Fruit fly (Drosophila melanogaster) whole organism, embryonic: ENCODE results near the gene CG4702.
A peak's percentile ranks its signal among the peaks of the same experiment; 100 is the strongest.

Experiments used
- Abd-B ChIP-seq: fragments of 200-800 bp; sonication (Bioruptor generic); optimal IDR thresholded peaks from 2 replicates; lab custom pipeline; 2018; ENCODE audit warnings: missing biosample characterization, mild to moderate bottlenecking, missing genetic modification characterization, moderate library complexity
- Adf1 ChIP-seq: fragments of 200-800 bp; sonication (Bioruptor generic); IDR thresholded peaks from 2 replicates; pipeline ENCODE4 v1.3.6; 2022; ENCODE audit warnings: missing biosample characterization, missing genetic modification characterization
- Atf6 ChIP-seq: fragments of 200-800 bp; sonication (Bioruptor generic); IDR thresholded peaks from 2 replicates; pipeline ENCODE4 v1.3.6; 2022; ENCODE audit warnings: missing biosample characterization, missing genetic modification characterization
- Blimp-1 ChIP-seq: fragments of 200-800 bp; sonication (Bioruptor generic); optimal IDR thresholded peaks from 3 replicates; lab custom pipeline; 2018; ENCODE audit warnings: missing biosample characterization, missing genetic modification characterization, mild to moderate bottlenecking, moderate library complexity, missing genetic modification reagents
- CG10321 ChIP-seq: fragments of 200-800 bp; sonication (Bioruptor generic); IDR thresholded peaks from 2 replicates; pipeline ENCODE4 v1.3.6; 2022; ENCODE audit warnings: missing biosample characterization, missing genetic modification characterization
- CG11093 ChIP-seq: fragments of 200-800 bp; sonication (Bioruptor generic); IDR thresholded peaks from 3 replicates; pipeline ENCODE4 v1.3.6; 2022; ENCODE audit warnings: missing biosample characterization, missing genetic modification characterization
- CG11504 ChIP-seq: fragments of 200-800 bp; sonication (Bioruptor generic); optimal IDR thresholded peaks from 3 replicates; lab custom pipeline; 2019; ENCODE audit warnings: missing biosample characterization, mild to moderate bottlenecking, missing genetic modification characterization, moderate library complexity
- CG15601 ChIP-seq: fragments of 200-800 bp; sonication (Bioruptor generic); optimal IDR thresholded peaks from 3 replicates; lab custom pipeline; 2019; ENCODE audit warnings: missing biosample characterization, mild to moderate bottlenecking, missing genetic modification characterization, moderate library complexity
- CG16779 ChIP-seq: fragments of 200-800 bp; sonication (Bioruptor generic); IDR thresholded peaks from 2 replicates; pipeline ENCODE4 v1.3.6; 2022; ENCODE audit warnings: missing biosample characterization, missing genetic modification characterization
- CG30020 ChIP-seq: fragments of 200-800 bp; optimal IDR thresholded peaks from 2 replicates; lab custom pipeline; 2019; ENCODE audit warnings: missing biosample characterization, mild to moderate bottlenecking, missing genetic modification characterization, moderate library complexity
- CG3995 ChIP-seq: fragments of 200-800 bp; sonication (Bioruptor generic); optimal IDR thresholded peaks from 3 replicates; lab custom pipeline; 2016; ENCODE audit warnings: missing biosample characterization, missing genetic modification characterization
- CG5180 ChIP-seq: fragments of 200-800 bp; sonication (Bioruptor generic); optimal IDR thresholded peaks from 3 replicates; lab custom pipeline; 2017; ENCODE audit warnings: missing biosample characterization, missing genetic modification characterization, mild to moderate bottlenecking, moderate library complexity, missing genetic modification reagents
- CG6765 ChIP-seq: fragments of 200-800 bp; sonication (Bioruptor generic); optimal IDR thresholded peaks from 3 replicates; lab custom pipeline; 2017; ENCODE audit warnings: missing biosample characterization, mild to moderate bottlenecking, missing genetic modification characterization
- CG7963 ChIP-seq: fragments of 200-800 bp; sonication (Bioruptor generic); IDR thresholded peaks from 3 replicates; pipeline ENCODE4 v1.3.6; 2022; ENCODE audit warnings: missing biosample characterization, missing genetic modification characterization; ENCODE audit not compliant: partially characterized antibody
- CG9215 ChIP-seq: fragments of 200-800 bp; sonication (Bioruptor generic); IDR thresholded peaks from 2 replicates; pipeline ENCODE4 v1.3.6; 2022; ENCODE audit warnings: missing biosample characterization, missing genetic modification characterization
- CG9932 ChIP-seq: fragments of 200-800 bp; sonication (Bioruptor generic); IDR thresholded peaks from 2 replicates; pipeline ENCODE4 v1.3.6; 2022; ENCODE audit warnings: missing biosample characterization, missing genetic modification characterization
- D19A ChIP-seq: fragments of 200-800 bp; optimal IDR thresholded peaks from 3 replicates; lab custom pipeline; 2019; ENCODE audit warnings: missing biosample characterization, mild to moderate bottlenecking, missing genetic modification characterization, moderate library complexity
- Dll ChIP-seq: fragments of 200-800 bp; sonication (Bioruptor generic); IDR thresholded peaks from 4 replicates; pipeline ENCODE4 v1.3.6; 2022; ENCODE audit warnings: missing biosample characterization, missing genetic modification characterization; ENCODE audit not compliant: partially characterized antibody
- E2f2 ChIP-seq: fragments of 200-800 bp; sonication (Bioruptor generic); IDR thresholded peaks from 2 replicates; pipeline ENCODE4 v1.3.6; 2022; ENCODE audit warnings: missing biosample characterization, missing genetic modification characterization
- Fer3 ChIP-seq: fragments of 200-800 bp; sonication (Bioruptor generic); optimal IDR thresholded peaks from 2 replicates; lab custom pipeline; 2018; ENCODE audit warnings: missing biosample characterization, mild to moderate bottlenecking, missing genetic modification characterization, moderate library complexity
- H15 ChIP-seq: fragments of 200-800 bp; sonication (Bioruptor generic); IDR thresholded peaks from 3 replicates; pipeline ENCODE4 v1.3.6; 2022; ENCODE audit warnings: missing biosample characterization, missing genetic modification characterization
- HLH3B ChIP-seq: fragments of 200-800 bp; sonication (Bioruptor generic); IDR thresholded peaks from 2 replicates; pipeline ENCODE4 v1.3.6; 2022; ENCODE audit warnings: missing biosample characterization, missing genetic modification characterization
- HLH54F ChIP-seq: fragments of 200-800 bp; sonication (Bioruptor generic); optimal IDR thresholded peaks from 3 replicates; lab custom pipeline; 2016; ENCODE audit warnings: missing biosample characterization, missing genetic modification characterization
- HLHmδ ChIP-seq: fragments of 200-800 bp; sonication (Bioruptor generic); optimal IDR thresholded peaks from 2 replicates; lab custom pipeline; 2018; ENCODE audit warnings: missing biosample characterization, mild to moderate bottlenecking, missing genetic modification characterization, moderate library complexity
- Hr78 ChIP-seq, 2 experiments: fragments of 200-800 bp in 1 of 2; fragments of >200 bp in 1 of 2; sonication (Bioruptor generic) in 1 of 2; optimal IDR thresholded peaks; 2 replicates each; lab custom pipeline; 2017 to 2019; ENCODE audit warnings: missing biosample characterization in 2 of 2, missing genetic modification characterization in 2 of 2, mild to moderate bottlenecking in 1 of 2, moderate library complexity in 1 of 2
- Jarid2 ChIP-seq: fragments of 200-800 bp; sonication (Bioruptor generic); optimal IDR thresholded peaks from 3 replicates; lab custom pipeline; 2017; ENCODE audit warnings: mild to moderate bottlenecking, missing biosample characterization, missing genetic modification reagents, missing genetic modification characterization
- Max ChIP-seq: fragments of 200-800 bp; sonication (Bioruptor generic); optimal IDR thresholded peaks from 2 replicates; lab custom pipeline; 2016; ENCODE audit warnings: missing biosample characterization, mild to moderate bottlenecking, missing genetic modification characterization
- Med ChIP-seq: fragments of 200-800 bp; sonication (Bioruptor generic); peaks from one replicate; lab custom pipeline; 2016; ENCODE audit warnings: missing biosample characterization, missing genetic modification characterization, mild to moderate bottlenecking, inconsistent platforms, moderate library complexity
- Pdp1 ChIP-seq, 2 experiments: fragments of 200-800 bp; sonication (Bioruptor generic); optimal IDR thresholded peaks; 3 replicates each; lab custom pipeline; 2016; ENCODE audit warnings: missing biosample characterization in 2 of 2, missing genetic modification characterization in 2 of 2, mild to moderate bottlenecking in 1 of 2, moderate library complexity in 1 of 2
- Taf1 ChIP-seq: fragments of 200-800 bp; sonication (Bioruptor generic); IDR thresholded peaks from 2 replicates; pipeline ENCODE4 v1.3.6; 2022; ENCODE audit warnings: missing biosample characterization, missing genetic modification characterization
- Xbp1 ChIP-seq: fragments of 200-800 bp; sonication (Bioruptor generic); optimal IDR thresholded peaks from 3 replicates; lab custom pipeline; 2016; ENCODE audit warnings: missing biosample characterization, mild to moderate bottlenecking, missing genetic modification characterization
- Xrp1 ChIP-seq: fragments of 200-800 bp; sonication (Bioruptor generic); IDR thresholded peaks from 2 replicates; pipeline ENCODE4 v1.3.6; 2022; ENCODE audit warnings: missing biosample characterization, missing genetic modification characterization
- bcd ChIP-seq: fragments of 200-800 bp; sonication (Bioruptor generic); optimal IDR thresholded peaks from 2 replicates; lab custom pipeline; 2017; ENCODE audit warnings: missing biosample characterization, mild to moderate bottlenecking, missing genetic modification characterization
- cas ChIP-seq: fragments of 200-800 bp; sonication (Bioruptor generic); IDR thresholded peaks from 2 replicates; pipeline ENCODE4 v1.3.6; 2022; ENCODE audit warnings: missing biosample characterization, missing genetic modification characterization
- chm ChIP-seq: fragments of 200-800 bp; sonication (Bioruptor generic); IDR thresholded peaks from 2 replicates; pipeline ENCODE4 v1.3.6; 2022; ENCODE audit warnings: missing biosample characterization, missing genetic modification characterization
- croc ChIP-seq: fragments of 200-800 bp; sonication (Bioruptor generic); conservative IDR thresholded peaks from 3 replicates; pipeline ENCODE4 v1.3.6; 2022; ENCODE audit warnings: missing biosample characterization, missing genetic modification characterization
- dmrt99B ChIP-seq: fragments of 200-800 bp; sonication (Bioruptor generic); optimal IDR thresholded peaks from 2 replicates; lab custom pipeline; 2018; ENCODE audit warnings: missing biosample characterization, mild to moderate bottlenecking, missing genetic modification characterization, moderate library complexity
- dpn ChIP-seq, 2 experiments: fragments of 200-800 bp; sonication (Bioruptor generic); optimal IDR thresholded peaks; 3 replicates each; lab custom pipeline; 2016; ENCODE audit warnings: missing biosample characterization in 2 of 2, missing genetic modification characterization in 2 of 2
- esg ChIP-seq: fragments of 200-800 bp; sonication (Bioruptor generic); conservative IDR thresholded peaks from 2 replicates; pipeline ENCODE4 v1.3.6; 2022; ENCODE audit warnings: missing biosample characterization, missing genetic modification characterization
- gem ChIP-seq: fragments of 200-800 bp; sonication (Bioruptor generic); optimal IDR thresholded peaks from 2 replicates; lab custom pipeline; 2019; ENCODE audit warnings: missing biosample characterization, mild to moderate bottlenecking, missing genetic modification characterization, moderate library complexity
- grau ChIP-seq: fragments of 200-800 bp; optimal IDR thresholded peaks from 3 replicates; lab custom pipeline; 2019; ENCODE audit warnings: missing biosample characterization, mild to moderate bottlenecking, missing genetic modification characterization, moderate library complexity
- gt ChIP-seq: fragments of 200-800 bp; sonication (Bioruptor generic); IDR thresholded peaks from 2 replicates; pipeline ENCODE4 v1.3.6; 2022; ENCODE audit warnings: missing biosample characterization, missing genetic modification characterization
- h ChIP-seq: fragments of >200 bp; optimal IDR thresholded peaks from 2 replicates; lab custom pipeline; 2017
- sc ChIP-seq, 3 experiments: fragments of >200 bp in 2 of 3; fragments of 200-800 bp in 1 of 3; sonication (Bioruptor generic) in 1 of 3; optimal IDR thresholded peaks; 2 replicates in 2 of 3; 3 replicates in 1 of 3; lab custom pipeline; 2017; ENCODE audit warnings: mild to moderate bottlenecking in 1 of 3, missing biosample characterization in 1 of 3, missing genetic modification characterization in 1 of 3, missing genetic modification reagents in 1 of 3
- sima ChIP-seq: fragments of 200-800 bp; sonication (Bioruptor generic); optimal IDR thresholded peaks from 2 replicates; lab custom pipeline; 2016; ENCODE audit warnings: missing biosample characterization, missing genetic modification characterization
- so ChIP-seq: fragments of 200-800 bp; sonication (Bioruptor generic); IDR thresholded peaks from 3 replicates; pipeline ENCODE4 v1.3.6; 2022; ENCODE audit warnings: missing biosample characterization, missing genetic modification characterization
- trem ChIP-seq: fragments of 200-800 bp; optimal IDR thresholded peaks from 3 replicates; lab custom pipeline; 2019; ENCODE audit warnings: missing biosample characterization, mild to moderate bottlenecking, missing genetic modification characterization, moderate library complexity
- usp ChIP-seq: fragments of >200 bp; optimal IDR thresholded peaks from 2 replicates; lab custom pipeline; 2017; ENCODE audit warnings: missing biosample characterization, missing genetic modification characterization
- wdn ChIP-seq: fragments of 200-800 bp; sonication (Bioruptor generic); IDR thresholded peaks from 2 replicates; pipeline ENCODE4 v1.3.6; 2022; ENCODE audit warnings: missing biosample characterization, missing genetic modification characterization
- z ChIP-seq: fragments of 200-800 bp; sonication (Bioruptor generic); IDR thresholded peaks from 3 replicates; pipeline ENCODE4 v1.3.6; 2022; ENCODE audit warnings: missing biosample characterization, missing genetic modification characterization

The CG4702 gene

DNA sequence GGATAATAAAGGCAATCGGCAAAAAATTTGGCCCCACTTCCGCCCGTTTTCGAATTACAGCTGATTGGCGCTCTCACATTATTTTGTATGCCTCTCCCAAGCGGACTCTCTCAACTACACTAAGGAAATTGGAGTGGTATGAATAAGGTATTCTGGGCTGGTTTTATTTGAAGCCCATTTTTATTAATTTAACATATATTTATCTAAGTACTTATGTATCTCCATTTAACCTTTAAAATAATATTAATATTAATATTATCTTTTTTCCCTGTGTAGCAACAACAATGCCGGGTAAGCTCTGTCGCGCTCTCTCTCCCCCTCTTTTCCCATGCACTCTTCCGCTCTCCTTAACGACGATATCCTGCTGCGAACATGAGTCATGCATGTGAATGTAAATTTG is 49.0 kb downstream of the CG4702 start (continued):
- TF ChIP-seq grau (tag; lab: Kevin White, UChicago) (peak; percentile 79), Adf1 (GFP tag; lab: Robert Waterston, UW) (peak; percentile 52), dmrt99B (tag; lab: Kevin White, UChicago) (peak; percentile 87), Taf1 (GFP tag; lab: Robert Waterston, UW) (peak; percentile 65), dpn (GFP tag; optimal IDR thresholded peaks at IDR 0.05; lab: Kevin White, UChicago) (peak in 1 of 2 experiments; percentile 71), Atf6 (GFP tag; lab: Robert Waterston, UW) (peak; percentile 82), CG30020 (tag; lab: Kevin White, UChicago) (no peak), z (0 out of 3 replicates have a peak, but pooled peaks have one; percentile 19), bcd (peak; percentile 63), Xbp1 (GFP tag; lab: Kevin White, UChicago) (peak; percentile 67), trem (tag; lab: Kevin White, UChicago) (no peak), h (lab: Kevin White, UChicago) (no peak), Fer3 (peak; percentile 77), wdn (GFP tag; lab: Robert Waterston, UW) (peak; percentile 68), CG9932 (GFP tag; lab: Robert Waterston, UW) (peak; percentile 79), gt (GFP tag; lab: Robert Waterston, UW) (peak; percentile 45; the same call in 1 of the 2 replicates), H15 (peak; percentile 71; the same call in 2 of the 3 replicates), cas (GFP tag; lab: Robert Waterston, UW) (0 out of 2 replicates have a peak, but pooled peaks have one; percentile 33), Jarid2 (GFP tag; lab: Kevin White, UChicago) (peak; percentile 31), gem (tag; lab: Kevin White, UChicago) (peak; percentile 86), so (GFP tag; lab: Robert Waterston, UW) (peak; percentile 77), CG16779 (GFP tag; lab: Robert Waterston, UW) (no peak), Max (peak; percentile 15), sc (optimal IDR thresholded peaks at IDR 0.05; lab: Kevin White, UChicago) (no peak), sc (GFP tag; optimal IDR thresholded peaks at IDR 0.05; lab: Kevin White, UChicago) (peak; percentile 9), CG6765 (GFP tag; lab: Kevin White, UChicago) (peak; percentile 66), Dll (GFP tag; lab: Robert Waterston, UW) (no peak), Blimp-1 (GFP tag; lab: Kevin White, UChicago) (peak; percentile 72), CG11093 (peak; percentile 46; the same call in 1 of the 3 replicates), CG11504 (tag; lab: Kevin White, UChicago) (peak; percentile 86), E2f2 (GFP tag; lab: Robert Waterston, UW) (peak; percentile 52; the same call in 1 of the 2 replicates), CG10321 (GFP tag; lab: Robert Waterston, UW) (0 out of 2 replicates have a peak, but pooled peaks have one; percentile 20), CG5180 (GFP tag; lab: Kevin White, UChicago) (peak; percentile 47), Hr78 (GFP tag; optimal IDR thresholded peaks at IDR 0.05; lab: Kevin White, UChicago) (no peak), esg (GFP tag; lab: Robert Waterston, UW) (peak; percentile 74), CG3995 (GFP tag; lab: Kevin White, UChicago) (no peak), D19A (tag; lab: Kevin White, UChicago) (no peak), Abd-B (GFP tag; lab: Kevin White, UChicago) (peak; percentile 52), HLH3B (GFP tag; lab: Robert Waterston, UW) (peak; percentile 86; the same call in 1 of the 2 replicates), chm (GFP tag; lab: Robert Waterston, UW) (peak; percentile 36; the same call in 1 of the 2 replicates), Med (GFP tag; lab: Kevin White, UChicago) (peak; percentile 75), CG7963 (GFP tag; lab: Robert Waterston, UW) (no peak), Pdp1 (GFP tag; optimal IDR thresholded peaks at IDR 0.05; lab: Kevin White, UChicago) (no peak), usp (GFP tag; lab: Kevin White, UChicago) (no peak), croc (GFP tag; lab: Robert Waterston, UW) (peak; percentile 48; the same call in 2 of the 3 replicates), HLHmδ (GFP tag; lab: Kevin White, UChicago) (no peak), CG9215 (GFP tag; lab: Robert Waterston, UW) (peak; percentile 75), Xrp1 (GFP tag; lab: Robert Waterston, UW) (no peak), sima (GFP tag; lab: Kevin White, UChicago) (no peak), HLH54F (no peak), CG15601 (no peak)
